Worm (Caenorhabditis elegans) whole organism, late embryonic: ENCODE measurements around the gene cec-2.

ENCODE experiments used
- F13H6.1 ChIP-seq: sonication (generic microtip); optimal IDR thresholded peaks from 2 replicates; lab custom pipeline; 2016; ENCODE audit warnings: missing genetic modification characterization, missing compliant biosample characterization
- T23F11.4 ChIP-seq: fragments of 200-800 bp; sonication (Bioruptor generic); optimal IDR thresholded peaks from 2 replicates; lab custom pipeline; 2018; ENCODE audit warnings: mild to moderate bottlenecking, missing genetic modification characterization, missing compliant biosample characterization
- ahr-1 ChIP-seq: sonication (generic microtip); optimal IDR thresholded peaks from 2 replicates; lab custom pipeline; 2016; ENCODE audit warnings: missing genetic modification characterization, missing compliant biosample characterization
- ceh-18 ChIP-seq: sonication (generic microtip); optimal IDR thresholded peaks from 2 replicates; lab custom pipeline; 2016; ENCODE audit warnings: missing genetic modification characterization, missing compliant biosample characterization
- ceh-19 ChIP-seq: fragments of 200-800 bp; sonication (Bioruptor generic); optimal IDR thresholded peaks from 2 replicates; lab custom pipeline; 2018; ENCODE audit warnings: mild to moderate bottlenecking, missing genetic modification characterization, missing compliant biosample characterization
- ceh-2 ChIP-seq: sonication (generic microtip); optimal IDR thresholded peaks from 2 replicates; lab custom pipeline; 2016; ENCODE audit warnings: missing genotype, missing genetic modification characterization, missing compliant biosample characterization
- ceh-24 ChIP-seq: sonication (generic microtip); optimal IDR thresholded peaks from 2 replicates; lab custom pipeline; 2016; ENCODE audit warnings: mild to moderate bottlenecking, missing genetic modification characterization, missing compliant biosample characterization
- ceh-30 ChIP-seq: fragments of 150-350 bp; optimal IDR thresholded peaks from 2 replicates; lab custom pipeline; 2014; ENCODE audit warnings: missing biosample characterization, missing genetic modification characterization
- ceh-31 ChIP-seq: sonication (generic microtip); optimal IDR thresholded peaks from 2 replicates; lab custom pipeline; 2016; ENCODE audit warnings: missing genetic modification characterization, missing compliant biosample characterization
- ceh-6 ChIP-seq: fragments of 200-800 bp; sonication (Bioruptor generic); optimal IDR thresholded peaks from 2 replicates; lab custom pipeline; 2018; ENCODE audit warnings: mild to moderate bottlenecking, missing genetic modification characterization, missing compliant biosample characterization
- ceh-9 ChIP-seq: sonication (generic microtip); optimal IDR thresholded peaks from 2 replicates; lab custom pipeline; 2016; ENCODE audit warnings: mild to moderate bottlenecking, missing genetic modification characterization, inconsistent platforms, missing compliant biosample characterization
- dve-1 ChIP-seq: sonication (generic microtip); optimal IDR thresholded peaks from 2 replicates; lab custom pipeline; 2017; ENCODE audit warnings: antibody characterized with exemption, mild to moderate bottlenecking, missing genetic modification characterization, missing compliant biosample characterization
- eyg-1 ChIP-seq: sonication (generic microtip); optimal IDR thresholded peaks from 2 replicates; lab custom pipeline; 2016; ENCODE audit warnings: missing genotype, missing genetic modification characterization, missing compliant biosample characterization
- fkh-10 ChIP-seq: fragments of 150-350 bp; optimal IDR thresholded peaks from 2 replicates; lab custom pipeline; 2014; ENCODE audit warnings: missing biosample characterization, missing genetic modification reagents, missing genetic modification characterization
- gmeb-2 ChIP-seq: sonication (generic microtip); optimal IDR thresholded peaks from 2 replicates; lab custom pipeline; 2016; ENCODE audit warnings: missing genetic modification characterization, inconsistent platforms, missing compliant biosample characterization
- hlh-30 ChIP-seq: sonication (generic microtip); optimal IDR thresholded peaks from 2 replicates; lab custom pipeline; 2017; ENCODE audit warnings: antibody characterized with exemption, missing genetic modification characterization, missing compliant biosample characterization; ENCODE audit not compliant: insufficient read depth
- hlh-8 ChIP-seq: sonication (generic microtip); optimal IDR thresholded peaks from 2 replicates; lab custom pipeline; 2016; ENCODE audit warnings: missing genotype, missing genetic modification characterization, missing compliant biosample characterization
- madf-2 ChIP-seq: sonication (generic microtip); optimal IDR thresholded peaks from 2 replicates; lab custom pipeline; 2017; ENCODE audit warnings: missing genetic modification characterization, missing compliant biosample characterization
- nhr-11 ChIP-seq: fragments of 150-350 bp; optimal IDR thresholded peaks from 2 replicates; lab custom pipeline; 2014; ENCODE audit warnings: missing biosample characterization, missing genetic modification characterization
- npax-4 ChIP-seq: sonication (generic microtip); optimal IDR thresholded peaks from 2 replicates; lab custom pipeline; 2016; ENCODE audit warnings: missing genetic modification characterization, missing compliant biosample characterization
- odd-2 ChIP-seq: sonication (generic microtip); optimal IDR thresholded peaks from 2 replicates; lab custom pipeline; 2017; ENCODE audit warnings: antibody characterized with exemption, mild to moderate bottlenecking, missing genetic modification characterization, missing compliant biosample characterization
- pax-1 ChIP-seq: fragments of 150-350 bp; optimal IDR thresholded peaks from 2 replicates; lab custom pipeline; 2014; ENCODE audit warnings: missing biosample characterization, missing genetic modification characterization
- pha-2 ChIP-seq: sonication (generic microtip); optimal IDR thresholded peaks from 2 replicates; lab custom pipeline; 2017; ENCODE audit warnings: mild to moderate bottlenecking, missing genetic modification characterization, missing compliant biosample characterization
- pha-4 ChIP-seq: fragments of 150-350 bp; optimal IDR thresholded peaks from 2 replicates; lab custom pipeline; 2018; ENCODE audit warnings: missing biosample characterization, missing genetic modification reagents, missing genetic modification characterization
- pqm-1 ChIP-seq: sonication (generic microtip); optimal IDR thresholded peaks from 2 replicates; lab custom pipeline; 2016; ENCODE audit warnings: missing genetic modification characterization, missing compliant biosample characterization
- pros-1 ChIP-seq: fragments of 150-350 bp; optimal IDR thresholded peaks from 2 replicates; lab custom pipeline; 2014; ENCODE audit warnings: missing biosample characterization, missing genetic modification reagents, missing genetic modification characterization
- rnt-1 ChIP-seq: sonication (generic microtip); optimal IDR thresholded peaks from 2 replicates; lab custom pipeline; 2016; ENCODE audit warnings: missing genetic modification characterization, missing compliant biosample characterization
- sdc-2 ChIP-seq: sonication (generic microtip); optimal IDR thresholded peaks from 2 replicates; lab custom pipeline; 2016; ENCODE audit warnings: missing genotype, missing genetic modification characterization, missing compliant biosample characterization
- sox-2 ChIP-seq: fragments of 200-800 bp; sonication (Bioruptor generic); IDR thresholded peaks from 2 replicates; pipeline ENCODE4 v1.3.6; 2022; ENCODE audit warnings: missing genetic modification reagents, missing genetic modification characterization, missing compliant biosample characterization
- syd-9 ChIP-seq: sonication (generic microtip); optimal IDR thresholded peaks from 2 replicates; lab custom pipeline; 2016; ENCODE audit warnings: mild to moderate bottlenecking, missing genetic modification characterization, moderate library complexity, missing compliant biosample characterization
- tbx-2 ChIP-seq: sonication (generic microtip); optimal IDR thresholded peaks from 2 replicates; lab custom pipeline; 2016; ENCODE audit warnings: missing genetic modification characterization, missing compliant biosample characterization
- tbx-7 ChIP-seq: sonication (generic microtip); optimal IDR thresholded peaks from 2 replicates; lab custom pipeline; 2016; ENCODE audit warnings: missing genotype, missing genetic modification characterization, missing compliant biosample characterization
- ttx-3 ChIP-seq: sonication (generic microtip); optimal IDR thresholded peaks from 2 replicates; lab custom pipeline; 2016; ENCODE audit warnings: missing genetic modification reagents, missing genetic modification characterization, missing compliant biosample characterization
- unc-3 ChIP-seq, 2 experiments: fragments of 200-800 bp in 1 of 2; sonication (Bioruptor generic) in 1 of 2; sonication (generic microtip) in 1 of 2; conservative IDR thresholded peaks in 1 of 2; optimal IDR thresholded peaks in 1 of 2; 2 replicates each; pipeline versions ENCODE4 v1.3.6 to Lab custom; 2016 to 2022; ENCODE audit warnings: missing compliant biosample characterization in 2 of 2, missing genetic modification characterization in 2 of 2, missing genetic modification reagents in 1 of 2
- unc-42 ChIP-seq: sonication (generic microtip); optimal IDR thresholded peaks from 2 replicates; lab custom pipeline; 2016; ENCODE audit warnings: missing genotype, missing genetic modification characterization, missing compliant biosample characterization
- unc-55 ChIP-seq: sonication (generic microtip); optimal IDR thresholded peaks from 2 replicates; lab custom pipeline; 2017; ENCODE audit warnings: missing biosample characterization, missing genetic modification reagents, missing genetic modification characterization

Gene cec-2

ce11 chrIV:1157928-1158327, 12.6 kb upstream of the cec-2 start, which contains the start of gene C50A2.3:
Gene C50A2.3, minus strand, starts transcription at chrIV:1158028.
- TF ChIP-seq ceh-6 (no peak), sox-2 (GFP tag; lab: Robert Waterston, UW) (no peak), rnt-1 (tag; lab: Kevin White, UChicago) (no peak), pros-1 (no peak), ceh-9 (tag; lab: Kevin White, UChicago) (no peak), ceh-24 (no peak), ceh-18 (tag; lab: Kevin White, UChicago) (no peak), unc-55 (GFP tag; lab: Kevin White, UChicago) (no peak), ceh-19 (GFP tag; lab: Kevin White, UChicago) (no peak), T23F11.4 (GFP tag; lab: Kevin White, UChicago) (no peak), odd-2 (tag; lab: Kevin White, UChicago) (no peak), hlh-8 (no peak), npax-4 (tag; lab: Kevin White, UChicago) (no peak), ahr-1 (tag; lab: Kevin White, UChicago) (no peak), syd-9 (tag; lab: Kevin White, UChicago) (no peak), tbx-7 (tag; lab: Kevin White, UChicago) (no peak), eyg-1 (tag; lab: Kevin White, UChicago) (no peak), ceh-2 (tag; lab: Kevin White, UChicago) (no peak), pax-1 (tag; lab: Kevin White, UChicago) (no peak), unc-42 (no peak)

- TF ChIP-seq dve-1 (tag; lab: Kevin White, UChicago) (no peak), pha-2 (tag; lab: Kevin White, UChicago) (no peak)
- TF ChIP-seq, all 69 proteins: peak for 0
Measured at ce11 chrIV:1160386-1160785, 10.1 kb upstream of the cec-2 start, which contains the start of gene ets-8. Gene ets-8, minus strand, starts transcription at chrIV:1160486.

ce11 chrIV:1163126-1163525, 7.4 kb upstream of the cec-2 start, which contains the start of gene C50A2.7:
Gene C50A2.7, plus strand, starts transcription at chrIV:1163426.
- TF ChIP-seq ceh-31 (no peak), pqm-1 (tag; lab: Kevin White, UChicago) (no peak)

ce11 chrIV:1167352-1167751, 3.2 kb upstream of the cec-2 start:
- TF ChIP-seq hlh-8 (no peak), unc-3 (GFP tag; conservative IDR thresholded peaks at IDR 0.05; lab: Robert Waterston, UW) (no peak), unc-3 (tag; optimal IDR thresholded peaks at IDR 0.05; lab: Kevin White, UChicago) (no peak), tbx-2 (tag; lab: Kevin White, UChicago) (no peak), pha-4 (no peak), madf-2 (tag; lab: Kevin White, UChicago) (no peak), fkh-10 (GFP tag; lab: Kevin White, UChicago) (no peak), F13H6.1 (tag; lab: Kevin White, UChicago) (no peak), nhr-11 (tag; lab: Kevin White, UChicago) (no peak), npax-4 (tag; lab: Kevin White, UChicago) (no peak), ceh-6 (no peak), eyg-1 (tag; lab: Kevin White, UChicago) (no peak), gmeb-2 (tag; lab: Kevin White, UChicago) (no peak), hlh-30 (tag; lab: Kevin White, UChicago) (no peak), sdc-2 (tag; lab: Kevin White, UChicago) (no peak), ceh-30 (tag; lab: Kevin White, UChicago) (no peak), ceh-24 (no peak), ttx-3 (tag; lab: Kevin White, UChicago) (no peak)
